Worm (Caenorhabditis elegans) whole organism, L4 larva: Measurements from ENCODE around the gene F13E9.11.
A peak's percentile ranks its signal among the peaks of the same experiment; 100 is the strongest.

ENCODE experiments used
- F10B5.3 ChIP-seq: sonication (generic microtip); optimal IDR thresholded peaks from 2 replicates; lab custom pipeline; 2016; ENCODE audit warnings: mild to moderate bottlenecking, missing genetic modification characterization, missing compliant biosample characterization
- F26F4.8 ChIP-seq: fragments of 200-800 bp; sonication (Bioruptor generic); conservative IDR thresholded peaks from 2 replicates; pipeline ENCODE4 v1.3.6; 2022; ENCODE audit warnings: missing genetic modification characterization, missing compliant biosample characterization
- F37D6.2 ChIP-seq: sonication (generic microtip); optimal IDR thresholded peaks from 2 replicates; lab custom pipeline; 2016; ENCODE audit warnings: mild to moderate bottlenecking, missing genetic modification characterization, missing compliant biosample characterization
- F49E8.2 ChIP-seq: sonication (generic microtip); optimal IDR thresholded peaks from 2 replicates; lab custom pipeline; 2016; ENCODE audit warnings: missing compliant biosample characterization, mild to moderate bottlenecking, missing genetic modification characterization, borderline replicate concordance
- R02D3.7 ChIP-seq: fragments of 150-350 bp; sonication (generic microtip); optimal IDR thresholded peaks from 3 replicates; lab custom pipeline; 2014; ENCODE audit warnings: missing biosample characterization, missing genetic modification characterization
- ceh-20 ChIP-seq: fragments of 200-800 bp; sonication (Bioruptor generic); IDR thresholded peaks from 2 replicates; pipeline ENCODE4 v1.3.6; 2022; ENCODE audit warnings: missing genetic modification reagents, missing genetic modification characterization, missing compliant biosample characterization
- ctbp-1 ChIP-seq: fragments of 200-800 bp; sonication (Bioruptor generic); IDR thresholded peaks from 2 replicates; pipeline ENCODE4 v1.3.6; 2022; ENCODE audit warnings: missing genetic modification reagents, missing genetic modification characterization, missing compliant biosample characterization
- daf-16 ChIP-seq, 3 experiments: sonication (generic microtip); optimal IDR thresholded peaks; 2 replicates each; lab custom pipeline; 2016 to 2017; ENCODE audit warnings: missing genetic modification characterization in 3 of 3, missing genetic modification reagents in 3 of 3, mild to moderate bottlenecking in 2 of 3, missing compliant biosample characterization in 2 of 3, missing biosample characterization in 1 of 3, moderate library complexity in 1 of 3
- daf-19 ChIP-seq: fragments of 200-800 bp; sonication (Bioruptor generic); conservative IDR thresholded peaks from 2 replicates; pipeline ENCODE4 v1.3.6; 2022; ENCODE audit warnings: missing genetic modification characterization, missing compliant biosample characterization
- daf-8 ChIP-seq: fragments of 200-800 bp; sonication (Bioruptor generic); IDR thresholded peaks from 2 replicates; pipeline ENCODE4 v1.3.6; 2022; ENCODE audit warnings: missing genetic modification characterization, missing compliant biosample characterization
- dmd-6 ChIP-seq: fragments of 200-800 bp; sonication (Bioruptor generic); IDR thresholded peaks from 2 replicates; pipeline ENCODE4 v1.3.6; 2022; ENCODE audit warnings: missing genetic modification reagents, missing genetic modification characterization, missing compliant biosample characterization
- dmd-9 ChIP-seq: fragments of 200-800 bp; sonication (Bioruptor generic); IDR thresholded peaks from 2 replicates; pipeline ENCODE4 v1.3.6; 2022; ENCODE audit warnings: missing genetic modification reagents, missing genetic modification characterization, missing compliant biosample characterization
- dpl-1 ChIP-seq: fragments of 150-350 bp; optimal IDR thresholded peaks from 2 replicates; lab custom pipeline; 2014; ENCODE audit warnings: missing biosample characterization, missing genetic modification reagents, missing genetic modification characterization
- duxl-1 ChIP-seq: sonication (generic microtip); optimal IDR thresholded peaks from 2 replicates; lab custom pipeline; 2016; ENCODE audit warnings: mild to moderate bottlenecking, missing genetic modification characterization, moderate library complexity, missing compliant biosample characterization; ENCODE audit not compliant: poor library complexity
- dve-1 ChIP-seq: sonication (generic microtip); optimal IDR thresholded peaks from 2 replicates; lab custom pipeline; 2017; ENCODE audit warnings: antibody characterized with exemption, mild to moderate bottlenecking, missing genetic modification characterization, missing compliant biosample characterization; ENCODE audit not compliant: insufficient read depth
- egl-27 ChIP-seq: sonication (generic microtip); optimal IDR thresholded peaks from 3 replicates; lab custom pipeline; 2017; ENCODE audit warnings: missing biosample characterization, missing genetic modification reagents, missing genetic modification characterization
- fkh-10 ChIP-seq: fragments of 150-350 bp; optimal IDR thresholded peaks from 2 replicates; lab custom pipeline; 2014; ENCODE audit warnings: missing biosample characterization, missing genetic modification reagents, missing genetic modification characterization
- hlh-30 ChIP-seq: sonication (generic microtip); optimal IDR thresholded peaks from 2 replicates; lab custom pipeline; 2017; ENCODE audit warnings: antibody characterized with exemption, mild to moderate bottlenecking, missing genetic modification characterization, missing compliant biosample characterization; ENCODE audit not compliant: insufficient read depth
- hmg-1.1 ChIP-seq: fragments of 200-800 bp; sonication (Bioruptor generic); IDR thresholded peaks from 2 replicates; pipeline ENCODE4 v1.3.6; 2022; ENCODE audit warnings: missing genetic modification reagents, missing genetic modification characterization, missing compliant biosample characterization
- lim-7 ChIP-seq: fragments of 200-800 bp; sonication (Bioruptor generic); IDR thresholded peaks from 2 replicates; pipeline ENCODE4 v1.3.6; 2022; ENCODE audit warnings: missing genetic modification characterization, missing compliant biosample characterization
- lin-1 ChIP-seq: fragments of 200-800 bp; sonication (Bioruptor generic); IDR thresholded peaks from 2 replicates; pipeline ENCODE4 v1.3.6; 2022; ENCODE audit warnings: missing genetic modification reagents, missing genetic modification characterization, missing compliant biosample characterization
- lin-29 ChIP-seq: fragments of 200-800 bp; sonication (Bioruptor generic); IDR thresholded peaks from 2 replicates; pipeline ENCODE4 v1.3.6; 2022; ENCODE audit warnings: missing genetic modification reagents, missing genetic modification characterization, missing compliant biosample characterization
- lin-38 ChIP-seq: fragments of 200-800 bp; sonication (Bioruptor generic); IDR thresholded peaks from 2 replicates; pipeline ENCODE4 v1.3.6; 2022; ENCODE audit warnings: missing genetic modification reagents, missing genetic modification characterization, missing compliant biosample characterization
- madf-9 ChIP-seq: fragments of 200-800 bp; sonication (Bioruptor generic); conservative IDR thresholded peaks from 2 replicates; pipeline ENCODE4 v1.3.6; 2022; ENCODE audit warnings: missing genetic modification reagents, missing genetic modification characterization, missing compliant biosample characterization
- mdl-1 ChIP-seq, 2 experiments: fragments of 150-350 bp in 1 of 2; sonication (generic microtip) in 1 of 2; optimal IDR thresholded peaks; 2 replicates each; lab custom pipeline; 2014 to 2017; ENCODE audit warnings: missing biosample characterization in 2 of 2, missing genetic modification characterization in 2 of 2
- mdt-29 ChIP-seq: fragments of 200-800 bp; sonication (Bioruptor generic); IDR thresholded peaks from 2 replicates; pipeline ENCODE4 v1.3.6; 2022; ENCODE audit warnings: missing genetic modification reagents, missing genetic modification characterization, missing compliant biosample characterization
- mes-2 ChIP-seq: sonication (generic microtip); optimal IDR thresholded peaks from 2 replicates; lab custom pipeline; 2016; ENCODE audit warnings: missing genotype, mild to moderate bottlenecking, missing genetic modification characterization, missing compliant biosample characterization; ENCODE audit not compliant: poor library complexity, severe bottlenecking
- nhr-111 ChIP-seq: fragments of 200-800 bp; sonication (Bioruptor generic); optimal IDR thresholded peaks from 2 replicates; lab custom pipeline; 2018; ENCODE audit warnings: mild to moderate bottlenecking, missing genetic modification characterization, missing compliant biosample characterization
- nhr-237 ChIP-seq: sonication (generic microtip); optimal IDR thresholded peaks from 2 replicates; lab custom pipeline; 2017; ENCODE audit warnings: missing biosample characterization, missing genetic modification characterization
- nhr-42 ChIP-seq: fragments of 200-800 bp; sonication (Bioruptor generic); IDR thresholded peaks from 2 replicates; pipeline ENCODE4 v1.3.6; 2022; ENCODE audit warnings: missing genetic modification characterization, missing compliant biosample characterization
- pqm-1 ChIP-seq: sonication (generic microtip); optimal IDR thresholded peaks from 2 replicates; lab custom pipeline; 2017; ENCODE audit warnings: missing biosample characterization, missing genetic modification characterization
- set-16 ChIP-seq: fragments of 200-800 bp; sonication (Bioruptor generic); IDR thresholded peaks from 2 replicates; pipeline ENCODE4 v1.3.6; 2022; ENCODE audit warnings: missing genetic modification reagents, missing genetic modification characterization, missing compliant biosample characterization
- spr-1 ChIP-seq: sonication (generic microtip); optimal IDR thresholded peaks from 2 replicates; lab custom pipeline; 2016; ENCODE audit warnings: mild to moderate bottlenecking, missing genetic modification characterization, missing compliant biosample characterization
- spr-3 ChIP-seq: fragments of 200-800 bp; sonication (Bioruptor generic); optimal IDR thresholded peaks from 2 replicates; lab custom pipeline; 2018; ENCODE audit warnings: mild to moderate bottlenecking, missing genetic modification characterization, missing compliant biosample characterization
- tag-97 ChIP-seq: fragments of 200-800 bp; sonication (Bioruptor generic); IDR thresholded peaks from 2 replicates; pipeline ENCODE4 v1.3.6; 2022; ENCODE audit warnings: missing genetic modification characterization, missing compliant biosample characterization
- unc-130 ChIP-seq: sonication (generic microtip); optimal IDR thresholded peaks from 2 replicates; lab custom pipeline; 2016; ENCODE audit warnings: missing genetic modification reagents, missing genetic modification characterization, missing compliant biosample characterization
- unc-39 ChIP-seq: sonication (generic microtip); optimal IDR thresholded peaks from 2 replicates; lab custom pipeline; 2017; ENCODE audit warnings: missing biosample characterization, missing genetic modification characterization
- unc-62 ChIP-seq, 3 experiments: fragments of 150-350 bp in 1 of 3; sonication (generic microtip); optimal IDR thresholded peaks in 2 of 3; peaks in 1 of 3; 1 replicate in 1 of 3; 2 replicates in 2 of 3; lab custom pipeline; 2014 to 2017; ENCODE audit warnings: missing biosample characterization in 3 of 3, missing genetic modification characterization in 3 of 3, missing genetic modification reagents in 3 of 3, missing genotype in 1 of 3
- zag-1 ChIP-seq: fragments of 150-350 bp; optimal IDR thresholded peaks from 2 replicates; lab custom pipeline; 2014; ENCODE audit warnings: missing biosample characterization, missing genetic modification characterization
- zfp-2 ChIP-seq: sonication (generic microtip); optimal IDR thresholded peaks from 2 replicates; lab custom pipeline; 2016; ENCODE audit warnings: mild to moderate bottlenecking, missing genetic modification characterization, missing compliant biosample characterization
- zfp-3 ChIP-seq: fragments of 200-800 bp; sonication (Bioruptor generic); conservative IDR thresholded peaks from 2 replicates; pipeline ENCODE4 v1.3.6; 2022; ENCODE audit warnings: missing genetic modification reagents, missing genetic modification characterization, missing compliant biosample characterization
- ztf-11 ChIP-seq: fragments of 150-350 bp; optimal IDR thresholded peaks from 2 replicates; lab custom pipeline; 2014; ENCODE audit warnings: missing biosample characterization, missing genetic modification characterization

The F13E9.11 gene

DNA sequence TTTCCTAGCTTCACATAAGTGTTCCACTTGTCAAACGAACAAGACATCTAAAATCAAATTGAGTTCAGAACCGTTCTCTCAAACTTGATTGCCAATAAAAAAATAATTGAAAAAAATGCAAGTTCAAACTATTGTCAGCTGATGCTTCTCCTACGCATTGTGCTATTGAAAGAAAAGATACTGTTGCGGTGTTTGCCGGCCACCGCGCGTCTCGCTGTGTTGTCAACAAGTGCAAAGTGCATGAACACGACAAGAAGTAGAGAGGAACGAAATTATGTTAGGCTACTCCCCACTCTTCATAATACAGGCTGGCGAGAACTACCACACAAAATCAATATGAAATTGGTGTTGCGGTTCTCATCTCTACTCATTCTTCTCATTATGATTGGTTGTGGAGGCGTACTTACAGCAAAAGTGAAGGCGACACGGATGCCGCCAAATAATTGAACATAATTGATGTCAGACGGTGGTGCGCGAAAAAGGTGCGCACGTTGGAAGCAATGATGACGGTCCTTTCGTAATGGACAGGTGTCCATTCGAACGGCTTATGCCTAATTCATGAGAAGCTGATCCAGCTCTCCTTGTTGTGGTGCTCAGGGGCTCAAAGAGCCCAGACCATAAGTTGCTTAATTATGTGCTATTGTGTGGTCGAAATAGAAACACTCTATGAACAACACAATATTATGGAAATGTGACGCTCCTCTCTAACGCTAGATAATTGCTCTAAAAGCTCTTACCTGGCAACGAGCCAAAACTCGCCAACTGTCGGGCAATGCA lies 1.4 kb downstream of the F13E9.11 start:
- TF ChIP-seq unc-62 (GFP tag; optimal IDR thresholded peaks at IDR 0.05 in 1 of 2; lab: Kevin White, UChicago), result peak in 1 of 2 experiments; percentile 89
- TF ChIP-seq unc-62 (tag; optimal IDR thresholded peaks at IDR 0.05; lab: Kevin White, UChicago), result no peak
- TF ChIP-seq F49E8.2, result no peak
- TF ChIP-seq zfp-2, result no peak
- TF ChIP-seq F26F4.8 (GFP tag; lab: Robert Waterston, UW), result 0 out of 2 replicates have a peak, but pooled peaks have one; percentile 9
- no peak for TF ChIP-seq daf-16 (GFP tag; optimal IDR thresholded peaks at IDR 0.05; lab: Kevin White, UChicago)
- TF ChIP-seq daf-16 (tag; optimal IDR thresholded peaks at IDR 0.05; lab: Kevin White, UChicago), result peak; percentile 71

DNA sequence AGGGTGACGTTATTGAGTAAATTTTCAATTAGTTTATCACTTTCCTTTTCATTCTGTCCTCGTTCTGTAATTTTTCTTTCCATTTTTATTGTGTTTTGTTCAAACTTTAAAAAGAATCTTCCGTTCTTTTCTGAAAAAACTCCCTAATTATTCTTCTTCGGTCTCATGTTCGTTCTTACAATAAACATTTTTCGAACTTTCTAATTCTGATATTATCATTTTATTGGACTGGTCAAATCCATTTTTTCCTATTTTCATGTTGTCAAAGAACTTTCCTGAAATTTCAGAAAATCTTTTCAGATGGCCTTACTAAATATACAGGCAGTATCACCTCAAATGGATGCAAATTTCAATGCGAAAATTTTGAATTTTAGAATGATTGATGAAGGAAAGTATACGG lies 4.9 kb downstream of the F13E9.11 start, which contains the start of gene nish-1:
nish-1 (plus strand) TSS at position 301 of the 400 bp plus-strand sequence.
- TF ChIP-seq lin-29 (no peak), dmd-9 (no peak), nhr-42 (no peak), ctbp-1 (GFP tag; lab: Robert Waterston, UW) (no peak), zag-1 (tag; lab: Kevin White, UChicago) (no peak), daf-8 (no peak), zfp-2 (no peak), madf-9 (GFP tag; lab: Robert Waterston, UW) (no peak), ztf-11 (tag; lab: Kevin White, UChicago) (no peak), dmd-6 (GFP tag; lab: Robert Waterston, UW) (no peak), mdt-29 (GFP tag; lab: Robert Waterston, UW) (no peak), duxl-1 (tag; lab: Kevin White, UChicago) (no peak), lim-7 (GFP tag; lab: Robert Waterston, UW) (no peak), hmg-1.1 (GFP tag; lab: Robert Waterston, UW) (no peak), daf-19 (GFP tag; lab: Robert Waterston, UW) (no peak), tag-97 (no peak), set-16 (GFP tag; lab: Robert Waterston, UW) (no peak), mdl-1 (tag; optimal IDR thresholded peaks at IDR 0.05; lab: Kevin White, UChicago) (no peak)
- TF ChIP-seq, all 104 proteins: peak for 0

DNA sequence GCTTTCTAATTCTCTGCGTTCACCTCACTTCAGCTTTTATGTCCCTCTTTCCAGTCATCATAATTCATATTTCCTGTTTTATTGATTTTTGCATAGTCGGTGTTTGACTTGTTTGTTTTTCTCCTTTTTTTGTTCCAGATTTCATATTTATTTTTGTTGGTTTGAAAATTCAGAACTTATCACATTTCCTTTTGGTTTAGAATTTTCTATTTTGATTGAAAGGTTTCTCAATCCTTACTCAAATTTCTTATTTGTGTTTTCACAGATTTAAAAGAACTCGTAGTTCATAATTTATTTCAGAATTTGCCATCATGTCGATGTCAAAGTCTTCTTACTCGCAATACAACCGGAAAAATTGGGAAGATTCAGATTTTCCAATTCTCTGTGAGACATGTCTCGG lies 7.8 kb downstream of the F13E9.11 start, which contains the start of gene rbm-22:
rbm-22 (plus strand) TSS at position 301 of the 400 bp plus-strand sequence.
- TF ChIP-seq pqm-1 (tag; lab: Kevin White, UChicago) (no peak), F37D6.2 (tag; lab: Kevin White, UChicago) (no peak), fkh-10 (no peak)

DNA sequence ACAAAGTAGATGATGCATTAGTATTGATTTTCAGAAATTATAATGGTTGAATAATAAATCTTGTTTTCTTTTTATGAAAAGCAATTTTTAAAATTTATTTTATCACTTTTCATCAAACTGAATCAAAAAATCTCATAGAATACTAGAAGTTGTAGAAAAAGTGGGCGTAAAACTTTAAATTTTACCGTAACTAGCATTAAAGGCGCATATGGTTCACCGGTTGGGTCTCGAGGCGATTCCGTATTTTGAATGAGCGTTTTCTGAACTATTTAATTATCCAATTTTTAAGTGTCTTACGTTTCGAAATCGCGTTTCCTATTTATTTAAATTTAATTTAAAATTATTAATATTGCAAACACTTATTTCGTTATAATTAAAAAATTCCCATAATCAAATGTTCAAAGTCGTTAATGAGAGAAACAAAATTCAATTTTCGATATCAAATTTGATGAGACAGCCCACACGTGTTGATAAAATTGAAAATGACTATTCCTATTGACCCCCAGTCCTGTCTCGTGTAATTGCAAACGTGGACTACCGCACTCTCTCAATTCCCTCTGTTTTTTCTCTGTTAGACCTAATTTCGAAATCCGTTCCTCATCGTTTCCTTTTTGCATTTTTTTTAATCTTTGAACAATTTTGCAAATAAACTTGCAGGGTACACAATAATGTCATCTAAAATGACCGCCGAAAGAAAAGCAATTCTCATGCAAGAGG lies 10.5 kb downstream of the F13E9.11 start, which contains the start of the genes T11G6.2 and hars-1:
T11G6.2 (minus strand) TSS at position 197 of the 717 bp plus-strand sequence.
hars-1 (plus strand) TSS at position 658 of the 717 bp plus-strand sequence.
- no peak for TF ChIP-seq R02D3.7
- no peak for TF ChIP-seq dpl-1 (GFP tag; lab: Kevin White, UChicago)
- TF ChIP-seq unc-39 (tag; lab: Kevin White, UChicago), result no peak
- no peak for TF ChIP-seq tag-97
- TF ChIP-seq lin-29, result no peak
- TF ChIP-seq egl-27 (tag; lab: Kevin White, UChicago), result no peak
- no peak for TF ChIP-seq unc-130 (GFP tag; lab: Kevin White, UChicago)
- no peak for TF ChIP-seq spr-1 (tag; lab: Kevin White, UChicago)
- TF ChIP-seq ctbp-1 (GFP tag; lab: Robert Waterston, UW), result no peak
- peak; percentile 36 for TF ChIP-seq dve-1 (tag; lab: Kevin White, UChicago)
- TF ChIP-seq duxl-1 (tag; lab: Kevin White, UChicago), result no peak
- TF ChIP-seq hlh-30 (tag; lab: Kevin White, UChicago), result peak; percentile 83
- peak; percentile 66 for TF ChIP-seq lin-38 (GFP tag; lab: Robert Waterston, UW)
- no peak for TF ChIP-seq nhr-111
- no peak for TF ChIP-seq spr-3
- no peak for TF ChIP-seq F10B5.3 (tag; lab: Kevin White, UChicago)
- no peak for TF ChIP-seq lin-1
- peak; percentile 51 for TF ChIP-seq mes-2 (tag; lab: Kevin White, UChicago)
- no peak for TF ChIP-seq ztf-11 (tag; lab: Kevin White, UChicago)
- no peak for TF ChIP-seq ceh-20 (GFP tag; lab: Robert Waterston, UW)
- TF ChIP-seq zfp-3 (GFP tag; lab: Robert Waterston, UW), result no peak
- no peak for TF ChIP-seq nhr-237 (tag; lab: Kevin White, UChicago)
